Worm (Caenorhabditis elegans) whole organism, young adult: ENCODE data around the gene inx-6.

Experiments used
- B0336.3 ChIP-seq: fragments of 200-800 bp; sonication (Bioruptor generic); IDR thresholded peaks from 2 replicates; pipeline ENCODE4 v1.3.6; 2022; ENCODE audit warnings: missing genetic modification characterization, missing compliant biosample characterization
- F10E7.11 ChIP-seq: sonication (generic microtip); optimal IDR thresholded peaks from 2 replicates; lab custom pipeline; 2017; ENCODE audit warnings: mild to moderate bottlenecking, missing genetic modification characterization, moderate library complexity, missing compliant biosample characterization
- F39B2.1 ChIP-seq: fragments of 200-800 bp; sonication (Bioruptor generic); IDR thresholded peaks from 2 replicates; pipeline ENCODE4 v1.3.6; 2022; ENCODE audit warnings: missing genetic modification reagents, missing genetic modification characterization, missing compliant biosample characterization
- F55B11.4 ChIP-seq: sonication (generic microtip); optimal IDR thresholded peaks from 2 replicates; lab custom pipeline; 2016; ENCODE audit warnings: missing compliant biosample characterization, missing genetic modification characterization, borderline replicate concordance; ENCODE audit not compliant: insufficient read depth
- Y53G8AR.9 ChIP-seq: fragments of 200-800 bp; sonication (Bioruptor generic); conservative IDR thresholded peaks from 2 replicates; pipeline ENCODE4 v1.3.6; 2022; ENCODE audit warnings: missing genetic modification reagents, missing genetic modification characterization, missing compliant biosample characterization
- aptf-3 ChIP-seq: fragments of 200-800 bp; sonication (Bioruptor generic); IDR thresholded peaks from 2 replicates; pipeline ENCODE4 v1.3.6; 2022; ENCODE audit warnings: missing genetic modification characterization, missing compliant biosample characterization
- atf-7 ChIP-seq: sonication (generic microtip); optimal IDR thresholded peaks from 2 replicates; lab custom pipeline; 2017; ENCODE audit warnings: mild to moderate bottlenecking, missing genetic modification characterization, missing compliant biosample characterization
- cebp-2 ChIP-seq: fragments of 200-800 bp; sonication (Bioruptor generic); IDR thresholded peaks from 2 replicates; pipeline ENCODE4 v1.3.6; 2022; ENCODE audit warnings: missing genetic modification characterization, missing compliant biosample characterization
- ceh-100 ChIP-seq: fragments of 200-800 bp; sonication (Bioruptor generic); IDR thresholded peaks from 2 replicates; pipeline ENCODE4 v1.3.6; 2022; ENCODE audit warnings: missing genetic modification reagents, missing genetic modification characterization, missing compliant biosample characterization
- ceh-79 ChIP-seq: sonication (generic microtip); optimal IDR thresholded peaks from 2 replicates; lab custom pipeline; 2017; ENCODE audit warnings: mild to moderate bottlenecking, missing genetic modification characterization, missing compliant biosample characterization
- chd-7 ChIP-seq: sonication (generic microtip); optimal IDR thresholded peaks from 2 replicates; lab custom pipeline; 2016; ENCODE audit warnings: mild to moderate bottlenecking, missing genetic modification characterization, moderate library complexity, missing compliant biosample characterization
- dpl-1 ChIP-seq: fragments of 150-350 bp; optimal IDR thresholded peaks from 2 replicates; lab custom pipeline; 2014; ENCODE audit warnings: missing biosample characterization, missing genetic modification reagents, missing genetic modification characterization
- efl-1 ChIP-seq: fragments of 150-350 bp; optimal IDR thresholded peaks from 2 replicates; lab custom pipeline; 2014; ENCODE audit warnings: missing biosample characterization, missing genetic modification reagents, missing genetic modification characterization
- egl-18 ChIP-seq: fragments of 200-800 bp; sonication (Bioruptor generic); IDR thresholded peaks from 2 replicates; pipeline ENCODE4 v1.3.6; 2022; ENCODE audit warnings: missing genetic modification reagents, missing genetic modification characterization, missing compliant biosample characterization
- egrh-3 ChIP-seq: fragments of 200-800 bp; sonication (Bioruptor generic); IDR thresholded peaks from 2 replicates; pipeline ENCODE4 v1.3.6; 2022; ENCODE audit warnings: missing genetic modification reagents, missing genetic modification characterization, missing compliant biosample characterization
- gei-17 ChIP-seq: fragments of 200-800 bp; sonication (Bioruptor generic); optimal IDR thresholded peaks from 2 replicates; lab custom pipeline; 2018; ENCODE audit warnings: mild to moderate bottlenecking, missing genetic modification characterization, missing compliant biosample characterization
- hlh-26 ChIP-seq: fragments of 200-800 bp; sonication (Bioruptor generic); conservative IDR thresholded peaks from 2 replicates; pipeline ENCODE4 v1.3.6; 2022; ENCODE audit warnings: missing genetic modification reagents, missing genetic modification characterization, missing compliant biosample characterization
- hmg-1.2 ChIP-seq: fragments of 200-800 bp; sonication (Bioruptor generic); IDR thresholded peaks from 2 replicates; pipeline ENCODE4 v1.3.6; 2022; ENCODE audit warnings: missing genetic modification reagents, missing genetic modification characterization, missing compliant biosample characterization
- lin-26 ChIP-seq: fragments of 200-800 bp; sonication (Bioruptor generic); IDR thresholded peaks from 2 replicates; pipeline ENCODE4 v1.3.6; 2022; ENCODE audit warnings: missing genetic modification reagents, missing genetic modification characterization, missing compliant biosample characterization
- lin-35 ChIP-seq, 3 experiments: fragments of 150-350 bp in 2 of 3; sonication (generic microtip) in 1 of 3; optimal IDR thresholded peaks; 2 replicates each; lab custom pipeline; 2014 to 2018; ENCODE audit warnings: missing biosample characterization in 3 of 3, missing genetic modification characterization in 3 of 3, missing genetic modification reagents in 3 of 3
- lin-54 ChIP-seq: fragments of 200-800 bp; sonication (Bioruptor generic); optimal IDR thresholded peaks from 2 replicates; lab custom pipeline; 2018; ENCODE audit warnings: mild to moderate bottlenecking, missing genetic modification characterization, missing compliant biosample characterization
- lir-1 ChIP-seq: fragments of 200-800 bp; sonication (Bioruptor generic); conservative IDR thresholded peaks from 2 replicates; pipeline ENCODE4 v1.3.6; 2022; ENCODE audit warnings: missing genetic modification reagents, missing genetic modification characterization, missing compliant biosample characterization
- madf-8 ChIP-seq: fragments of 200-800 bp; sonication (Bioruptor generic); conservative IDR thresholded peaks from 2 replicates; pipeline ENCODE4 v1.3.6; 2022; ENCODE audit warnings: missing genetic modification reagents, missing genetic modification characterization, missing compliant biosample characterization
- mes-4 ChIP-seq: sonication (generic microtip); optimal IDR thresholded peaks from 2 replicates; lab custom pipeline; 2016; ENCODE audit warnings: missing genotype, missing genetic modification characterization, missing compliant biosample characterization
- nhr-179 ChIP-seq: sonication (generic microtip); optimal IDR thresholded peaks from 2 replicates; lab custom pipeline; 2016; ENCODE audit warnings: mild to moderate bottlenecking, missing genetic modification characterization, missing compliant biosample characterization
- nhr-80 ChIP-seq: sonication (generic microtip); optimal IDR thresholded peaks from 2 replicates; lab custom pipeline; 2016; ENCODE audit warnings: missing genetic modification characterization, missing compliant biosample characterization
- pha-4 ChIP-seq: fragments of 150-350 bp; sonication (generic microtip); optimal IDR thresholded peaks from 2 replicates; lab custom pipeline; 2014; ENCODE audit warnings: missing biosample characterization, missing genetic modification reagents, missing genetic modification characterization
- repo-1 ChIP-seq: sonication (generic microtip); optimal IDR thresholded peaks from 2 replicates; lab custom pipeline; 2017; ENCODE audit warnings: mild to moderate bottlenecking, missing genetic modification characterization, missing compliant biosample characterization
- rpc-1 ChIP-seq, 2 experiments: fragments of 150-350 bp in 1 of 2; sonication (generic microtip) in 1 of 2; optimal IDR thresholded peaks; 2 replicates each; lab custom pipeline; 2014 to 2018; ENCODE audit warnings: missing biosample characterization in 1 of 2, missing genetic modification characterization in 1 of 2, missing genetic modification reagents in 1 of 2, missing genotype in 1 of 2
- sdz-38 ChIP-seq: sonication (generic microtip); optimal IDR thresholded peaks from 2 replicates; lab custom pipeline; 2016; ENCODE audit warnings: missing genotype, missing genetic modification characterization, missing compliant biosample characterization
- snpc-3.4 ChIP-seq: sonication (generic microtip); optimal IDR thresholded peaks from 2 replicates; lab custom pipeline; 2017; ENCODE audit warnings: missing genetic modification characterization, mild to moderate bottlenecking, missing compliant biosample characterization, antibody characterized with exemption, moderate library complexity, missing genotype, missing genetic modification reagents
- snpc-4 ChIP-seq, 5 experiments: fragments of 150-350 bp in 1 of 5; sonication (generic microtip) in 4 of 5; optimal IDR thresholded peaks; 2 replicates each; lab custom pipeline; 2014 to 2018; ENCODE audit warnings: missing genetic modification characterization in 5 of 5, missing biosample characterization in 3 of 5, antibody characterized with exemption in 2 of 5, mild to moderate bottlenecking in 2 of 5, missing compliant biosample characterization in 2 of 5, missing genotype in 2 of 5, moderate library complexity in 2 of 5, missing genetic modification reagents in 1 of 5
- somi-1 ChIP-seq: fragments of 200-800 bp; sonication (Bioruptor generic); optimal IDR thresholded peaks from 2 replicates; lab custom pipeline; 2018; ENCODE audit warnings: mild to moderate bottlenecking, missing genetic modification characterization, missing compliant biosample characterization
- tlf-1 ChIP-seq: fragments of 200-800 bp; sonication (Bioruptor generic); optimal IDR thresholded peaks from 2 replicates; lab custom pipeline; 2018; ENCODE audit warnings: mild to moderate bottlenecking, missing genetic modification characterization, missing compliant biosample characterization
- unc-130 ChIP-seq: sonication (generic microtip); optimal IDR thresholded peaks from 2 replicates; lab custom pipeline; 2016; ENCODE audit warnings: missing genetic modification reagents, missing genetic modification characterization, missing compliant biosample characterization

The inx-6 gene

DNA sequence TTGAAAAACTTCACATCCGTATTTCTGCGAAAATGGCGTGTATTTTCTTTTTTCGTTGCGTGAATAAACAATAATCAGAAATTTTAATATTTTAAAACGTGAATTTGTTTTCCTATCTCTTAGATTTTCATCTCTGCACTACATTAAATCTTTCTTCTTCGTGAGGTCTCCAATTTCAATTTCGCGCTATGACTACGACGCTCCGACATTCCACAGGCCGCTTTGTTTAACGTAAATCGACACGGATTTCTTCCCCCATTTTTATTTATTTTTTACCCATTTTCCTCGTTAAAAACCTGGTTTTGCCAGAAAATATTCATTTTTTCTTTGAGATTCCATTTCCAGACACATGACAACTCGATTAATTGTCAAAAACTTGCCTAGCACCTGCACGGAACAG, 21.7 kb upstream of the inx-6 start, which contains the start of the genes T23F6.3 and rbd-1 (continued):
- TF ChIP-seq F10E7.11 (tag; lab: Kevin White, UChicago) = no peak

DNA sequence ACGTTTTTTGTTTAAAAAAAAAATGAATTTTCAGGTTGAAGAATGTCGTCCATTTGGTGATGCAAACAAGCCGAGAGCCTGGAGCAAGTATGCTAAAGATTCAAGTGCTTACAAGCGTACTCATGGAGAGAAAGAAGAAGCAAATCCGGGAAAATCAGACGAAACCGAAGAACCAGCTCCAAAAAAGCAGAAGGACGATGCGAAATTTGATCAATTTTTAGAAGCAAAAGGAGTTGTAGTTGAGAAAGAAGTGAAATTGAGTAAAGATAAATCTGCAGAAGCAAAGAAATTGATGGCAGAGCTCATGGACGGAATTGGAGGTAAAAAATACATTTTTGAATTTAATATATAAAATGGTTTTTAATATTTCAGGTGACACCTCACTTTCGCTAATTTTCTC, 21.2 kb upstream of the inx-6 start:
- TF ChIP-seq madf-8 (GFP tag; lab: Robert Waterston, UW) (no peak), dpl-1 (no peak), cebp-2 (no peak), F39B2.1 (GFP tag; lab: Robert Waterston, UW) (no peak), Y53G8AR.9 (no peak), gei-17 (GFP tag; lab: Kevin White, UChicago) (no peak), lin-26 (GFP tag; lab: Robert Waterston, UW) (no peak), snpc-4 (GFP tag; optimal IDR thresholded peaks at IDR 0.05; lab: Kevin White, UChicago) (no peak), snpc-4 (tag; optimal IDR thresholded peaks at IDR 0.05; lab: Kevin White, UChicago) (no peak), B0336.3 (GFP tag; lab: Robert Waterston, UW) (no peak), hmg-1.2 (GFP tag; lab: Robert Waterston, UW) (no peak), pha-4 (tag; lab: Kevin White, UChicago) (no peak), lir-1 (GFP tag; lab: Robert Waterston, UW) (no peak), repo-1 (tag; lab: Kevin White, UChicago) (no peak), nhr-179 (no peak), somi-1 (GFP tag; lab: Kevin White, UChicago) (no peak), egl-18 (GFP tag; lab: Robert Waterston, UW) (no peak), lin-54 (GFP tag; lab: Kevin White, UChicago) (no peak), chd-7 (no peak), unc-130 (GFP tag; lab: Kevin White, UChicago) (no peak), aptf-3 (GFP tag; lab: Robert Waterston, UW) (no peak)

DNA sequence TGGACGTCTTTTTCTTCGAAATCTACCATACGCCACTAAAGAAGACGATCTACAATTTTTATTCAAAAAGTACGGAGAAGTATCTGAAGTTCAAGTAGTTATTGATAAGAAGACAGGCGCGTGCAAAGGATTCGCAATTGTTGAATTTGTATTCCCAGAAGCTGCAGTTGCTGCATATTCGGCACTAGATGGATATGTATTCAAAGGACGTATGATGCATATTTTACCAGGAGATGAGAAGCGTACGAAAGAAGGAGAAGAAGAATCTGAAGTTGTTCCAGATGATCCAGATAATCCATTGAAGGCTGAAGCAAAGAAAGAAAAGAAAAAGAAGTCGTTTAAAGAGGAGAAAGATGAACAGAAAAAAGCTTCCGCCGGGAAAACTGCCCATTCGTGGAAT, 20.5 kb upstream of the inx-6 start:
- TF ChIP-seq sdz-38 (tag; lab: Kevin White, UChicago) (no peak), lin-35 (GFP tag; optimal IDR thresholded peaks at IDR 0.05; lab: Kevin White, UChicago) (no peak), atf-7 (tag; lab: Kevin White, UChicago) (no peak), rpc-1 (optimal IDR thresholded peaks at IDR 0.05; lab: Kevin White, UChicago) (no peak), rpc-1 (tag; optimal IDR thresholded peaks at IDR 0.05; lab: Kevin White, UChicago) (no peak), efl-1 (no peak), mes-4 (tag; lab: Kevin White, UChicago) (no peak), tlf-1 (GFP tag; lab: Kevin White, UChicago) (no peak), hlh-26 (GFP tag; lab: Robert Waterston, UW) (no peak), egrh-3 (GFP tag; lab: Robert Waterston, UW) (no peak), snpc-3.4 (tag; lab: Kevin White, UChicago) (no peak), F55B11.4 (no peak), aptf-3 (GFP tag; lab: Robert Waterston, UW) (no peak), repo-1 (tag; lab: Kevin White, UChicago) (no peak)
- TF ChIP-seq, all 124 proteins: peak for 0

DNA sequence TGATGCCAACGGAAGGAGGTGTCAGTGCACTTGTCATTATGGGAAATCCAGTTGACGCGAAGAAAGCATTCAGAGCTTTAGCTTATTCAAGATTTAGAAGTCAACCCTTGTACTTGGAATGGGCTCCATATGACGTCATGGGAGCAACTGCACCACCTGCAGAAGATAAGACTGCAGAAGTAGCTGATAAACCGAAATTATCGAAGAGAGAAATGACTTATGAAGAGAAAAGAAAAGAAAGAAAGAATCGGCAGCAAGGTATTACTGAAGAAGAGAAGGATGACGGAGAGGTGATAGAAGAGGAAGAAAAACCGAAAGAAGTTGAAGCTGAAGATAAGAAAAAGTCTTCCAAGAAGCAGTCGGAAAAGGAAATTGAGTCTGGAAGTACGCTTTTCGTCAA, 18.2 kb upstream of the inx-6 start:
- TF ChIP-seq nhr-80 (tag; lab: Kevin White, UChicago) (peak; percentile 21), ceh-79 (tag; lab: Kevin White, UChicago) (no peak), ceh-100 (GFP tag; lab: Robert Waterston, UW) (no peak)
